Worm (Caenorhabditis elegans) whole organism, L4 larva: ENCODE results near the gene scl-5.

ENCODE experiments used
- D1046.2 ChIP-seq: fragments of 200-800 bp; sonication (Bioruptor generic); IDR thresholded peaks from 2 replicates; pipeline ENCODE4 v1.3.6; 2022; ENCODE audit warnings: missing genetic modification characterization, missing compliant biosample characterization
- F10B5.3 ChIP-seq: sonication (generic microtip); optimal IDR thresholded peaks from 2 replicates; lab custom pipeline; 2016; ENCODE audit warnings: mild to moderate bottlenecking, missing genetic modification characterization, missing compliant biosample characterization
- Y105C5A.15 ChIP-seq: fragments of 200-800 bp; sonication (Bioruptor generic); IDR thresholded peaks from 2 replicates; pipeline ENCODE4 v1.3.6; 2022; ENCODE audit warnings: missing genetic modification characterization, missing compliant biosample characterization
- Y48G9A.11 ChIP-seq: fragments of 200-800 bp; sonication (Bioruptor generic); IDR thresholded peaks from 2 replicates; pipeline ENCODE4 v1.3.6; 2022; ENCODE audit warnings: missing genetic modification reagents, missing genetic modification characterization, missing compliant biosample characterization
- aha-1 ChIP-seq: fragments of 150-350 bp; peaks from one replicate; lab custom pipeline; 2014; ENCODE audit warnings: missing biosample characterization, missing genetic modification characterization
- ceh-20 ChIP-seq: fragments of 200-800 bp; sonication (Bioruptor generic); IDR thresholded peaks from 2 replicates; pipeline ENCODE4 v1.3.6; 2022; ENCODE audit warnings: missing genetic modification reagents, missing genetic modification characterization, missing compliant biosample characterization
- ceh-32 ChIP-seq: sonication (generic microtip); optimal IDR thresholded peaks from 2 replicates; lab custom pipeline; 2016; ENCODE audit warnings: mild to moderate bottlenecking, missing genetic modification characterization, missing compliant biosample characterization; ENCODE audit not compliant: poor library complexity
- ceh-82 ChIP-seq: sonication (generic microtip); optimal IDR thresholded peaks from 2 replicates; lab custom pipeline; 2017; ENCODE audit warnings: missing biosample characterization, missing genetic modification characterization
- ctbp-1 ChIP-seq: fragments of 200-800 bp; sonication (Bioruptor generic); IDR thresholded peaks from 2 replicates; pipeline ENCODE4 v1.3.6; 2022; ENCODE audit warnings: missing genetic modification reagents, missing genetic modification characterization, missing compliant biosample characterization
- daf-8 ChIP-seq: fragments of 200-800 bp; sonication (Bioruptor generic); IDR thresholded peaks from 2 replicates; pipeline ENCODE4 v1.3.6; 2022; ENCODE audit warnings: missing genetic modification characterization, missing compliant biosample characterization
- dmd-9 ChIP-seq: fragments of 200-800 bp; sonication (Bioruptor generic); IDR thresholded peaks from 2 replicates; pipeline ENCODE4 v1.3.6; 2022; ENCODE audit warnings: missing genetic modification reagents, missing genetic modification characterization, missing compliant biosample characterization
- egl-27 ChIP-seq: sonication (generic microtip); optimal IDR thresholded peaks from 3 replicates; lab custom pipeline; 2017; ENCODE audit warnings: missing biosample characterization, missing genetic modification reagents, missing genetic modification characterization
- fkh-10 ChIP-seq: fragments of 150-350 bp; optimal IDR thresholded peaks from 2 replicates; lab custom pipeline; 2014; ENCODE audit warnings: missing biosample characterization, missing genetic modification reagents, missing genetic modification characterization
- hlh-11 ChIP-seq: fragments of 200-800 bp; sonication (Bioruptor generic); optimal IDR thresholded peaks from 2 replicates; lab custom pipeline; 2018; ENCODE audit warnings: mild to moderate bottlenecking, missing genetic modification characterization, missing compliant biosample characterization
- hmg-1.1 ChIP-seq: fragments of 200-800 bp; sonication (Bioruptor generic); IDR thresholded peaks from 2 replicates; pipeline ENCODE4 v1.3.6; 2022; ENCODE audit warnings: missing genetic modification reagents, missing genetic modification characterization, missing compliant biosample characterization
- lin-1 ChIP-seq: fragments of 200-800 bp; sonication (Bioruptor generic); IDR thresholded peaks from 2 replicates; pipeline ENCODE4 v1.3.6; 2022; ENCODE audit warnings: missing genetic modification reagents, missing genetic modification characterization, missing compliant biosample characterization
- lin-13 ChIP-seq: fragments of 150-350 bp; optimal IDR thresholded peaks from 2 replicates; lab custom pipeline; 2014; ENCODE audit warnings: missing biosample characterization, missing genetic modification reagents, missing genetic modification characterization
- lin-15B ChIP-seq: fragments of 150-350 bp; sonication (generic microtip); optimal IDR thresholded peaks from 3 replicates; lab custom pipeline; 2014; ENCODE audit warnings: missing biosample characterization, missing genetic modification characterization
- lsy-2 ChIP-seq, 2 experiments: fragments of 150-350 bp in 1 of 2; sonication (generic microtip) in 1 of 2; optimal IDR thresholded peaks; 2 replicates each; lab custom pipeline; 2014 to 2017; ENCODE audit warnings: missing biosample characterization in 2 of 2, missing genetic modification characterization in 2 of 2
- madf-5 ChIP-seq, 2 experiments: fragments of 200-800 bp; sonication (Bioruptor generic); IDR thresholded peaks; 2 replicates each; pipeline ENCODE4 v1.3.6; 2022; ENCODE audit warnings: missing compliant biosample characterization in 2 of 2, missing genetic modification characterization in 2 of 2
- mdt-29 ChIP-seq: fragments of 200-800 bp; sonication (Bioruptor generic); IDR thresholded peaks from 2 replicates; pipeline ENCODE4 v1.3.6; 2022; ENCODE audit warnings: missing genetic modification reagents, missing genetic modification characterization, missing compliant biosample characterization
- nhr-10 ChIP-seq: fragments of 150-350 bp; optimal IDR thresholded peaks from 2 replicates; lab custom pipeline; 2014; ENCODE audit warnings: missing biosample characterization, missing genetic modification characterization
- nhr-28 ChIP-seq: fragments of 150-350 bp; optimal IDR thresholded peaks from 2 replicates; lab custom pipeline; 2014; ENCODE audit warnings: missing biosample characterization, missing genetic modification characterization
- nhr-41 ChIP-seq: fragments of 200-800 bp; sonication (Bioruptor generic); IDR thresholded peaks from 2 replicates; pipeline ENCODE4 v1.3.6; 2022; ENCODE audit warnings: missing genetic modification reagents, missing genetic modification characterization, missing compliant biosample characterization
- nhr-42 ChIP-seq: fragments of 200-800 bp; sonication (Bioruptor generic); IDR thresholded peaks from 2 replicates; pipeline ENCODE4 v1.3.6; 2022; ENCODE audit warnings: missing genetic modification characterization, missing compliant biosample characterization
- nhr-48 ChIP-seq: sonication (generic microtip); optimal IDR thresholded peaks from 2 replicates; lab custom pipeline; 2016; ENCODE audit warnings: mild to moderate bottlenecking, missing genetic modification characterization, missing compliant biosample characterization
- nhr-6 ChIP-seq: fragments of 150-350 bp; optimal IDR thresholded peaks from 2 replicates; lab custom pipeline; 2014; ENCODE audit warnings: missing biosample characterization, missing genetic modification characterization
- nhr-76 ChIP-seq: fragments of 150-350 bp; optimal IDR thresholded peaks from 2 replicates; lab custom pipeline; 2014; ENCODE audit warnings: missing biosample characterization, missing genetic modification characterization
- nhr-77 ChIP-seq: fragments of 150-350 bp; optimal IDR thresholded peaks from 2 replicates; lab custom pipeline; 2014; ENCODE audit warnings: missing biosample characterization, missing genetic modification characterization
- pqm-1 ChIP-seq: sonication (generic microtip); optimal IDR thresholded peaks from 2 replicates; lab custom pipeline; 2017; ENCODE audit warnings: missing biosample characterization, missing genetic modification characterization
- rbr-2 ChIP-seq: sonication (generic microtip); optimal IDR thresholded peaks from 2 replicates; lab custom pipeline; 2016; ENCODE audit warnings: missing genotype, missing genetic modification characterization, missing compliant biosample characterization
- sdz-12 ChIP-seq: fragments of 200-800 bp; sonication (Bioruptor generic); optimal IDR thresholded peaks from 2 replicates; lab custom pipeline; 2018; ENCODE audit warnings: mild to moderate bottlenecking, missing genetic modification characterization, missing compliant biosample characterization
- set-16 ChIP-seq: fragments of 200-800 bp; sonication (Bioruptor generic); IDR thresholded peaks from 2 replicates; pipeline ENCODE4 v1.3.6; 2022; ENCODE audit warnings: missing genetic modification reagents, missing genetic modification characterization, missing compliant biosample characterization
- tra-1 ChIP-seq: fragments of 200-800 bp; sonication (Bioruptor generic); IDR thresholded peaks from 2 replicates; pipeline ENCODE4 v1.3.6; 2022; ENCODE audit warnings: missing genetic modification reagents, missing genetic modification characterization, missing compliant biosample characterization
- unc-62 ChIP-seq, 3 experiments: fragments of 150-350 bp in 1 of 3; sonication (generic microtip); optimal IDR thresholded peaks in 2 of 3; peaks in 1 of 3; 1 replicate in 1 of 3; 2 replicates in 2 of 3; lab custom pipeline; 2014 to 2017; ENCODE audit warnings: missing biosample characterization in 3 of 3, missing genetic modification characterization in 3 of 3, missing genetic modification reagents in 3 of 3, missing genotype in 1 of 3
- zag-1 ChIP-seq: fragments of 150-350 bp; optimal IDR thresholded peaks from 2 replicates; lab custom pipeline; 2014; ENCODE audit warnings: missing biosample characterization, missing genetic modification characterization
- zfp-2 ChIP-seq: sonication (generic microtip); optimal IDR thresholded peaks from 2 replicates; lab custom pipeline; 2016; ENCODE audit warnings: mild to moderate bottlenecking, missing genetic modification characterization, missing compliant biosample characterization
- zfp-3 ChIP-seq: fragments of 200-800 bp; sonication (Bioruptor generic); conservative IDR thresholded peaks from 2 replicates; pipeline ENCODE4 v1.3.6; 2022; ENCODE audit warnings: missing genetic modification reagents, missing genetic modification characterization, missing compliant biosample characterization
- zip-11 ChIP-seq: fragments of 200-800 bp; sonication (Bioruptor generic); IDR thresholded peaks from 2 replicates; pipeline ENCODE4 v1.3.6; 2022; ENCODE audit warnings: missing genetic modification characterization, missing compliant biosample characterization
- ztf-11 ChIP-seq: fragments of 150-350 bp; optimal IDR thresholded peaks from 2 replicates; lab custom pipeline; 2014; ENCODE audit warnings: missing biosample characterization, missing genetic modification characterization

scl-5 gene

DNA sequence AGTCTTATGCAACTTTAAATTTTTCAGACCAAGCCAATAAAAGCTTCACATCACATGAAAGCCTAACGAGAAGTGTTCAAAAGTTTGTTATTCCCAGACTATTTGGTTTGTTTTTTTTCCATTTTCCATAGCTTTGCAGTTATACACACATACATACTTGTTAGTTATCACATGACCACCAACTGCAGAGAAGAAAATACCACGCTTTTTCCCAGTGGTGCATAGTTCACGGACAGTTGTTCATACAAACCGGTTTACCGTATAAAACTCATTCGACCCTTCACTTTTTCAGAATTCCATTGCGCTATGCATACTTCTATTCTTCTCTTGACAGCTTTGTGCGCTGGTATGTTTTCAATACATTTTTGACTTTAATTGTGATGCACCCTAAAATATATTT, at the start of gene scl-5:
TSS of gene scl-5 (plus strand) at position 301 of the 400 bp plus-strand sequence.
- TF ChIP-seq nhr-28 (tag; lab: Kevin White, UChicago) (no peak), ctbp-1 (GFP tag; lab: Robert Waterston, UW) (no peak), ceh-20 (GFP tag; lab: Robert Waterston, UW) (no peak), lin-13 (GFP tag; lab: Kevin White, UChicago) (no peak), hmg-1.1 (GFP tag; lab: Robert Waterston, UW) (no peak), madf-5 (GFP tag; IDR thresholded peaks at IDR 0.05; lab: Robert Waterston, UW) (no peak), hlh-11 (no peak), nhr-6 (tag; lab: Kevin White, UChicago) (no peak), rbr-2 (tag; lab: Kevin White, UChicago) (no peak), Y105C5A.15 (no peak), Y48G9A.11 (GFP tag; lab: Robert Waterston, UW) (no peak), dmd-9 (GFP tag; lab: Robert Waterston, UW) (no peak), nhr-10 (tag; lab: Kevin White, UChicago) (no peak), D1046.2 (GFP tag; lab: Robert Waterston, UW) (no peak), lin-15B (tag; lab: Kevin White, UChicago) (no peak), sdz-12 (no peak)
- TF ChIP-seq, all 104 proteins: peak for 0

DNA sequence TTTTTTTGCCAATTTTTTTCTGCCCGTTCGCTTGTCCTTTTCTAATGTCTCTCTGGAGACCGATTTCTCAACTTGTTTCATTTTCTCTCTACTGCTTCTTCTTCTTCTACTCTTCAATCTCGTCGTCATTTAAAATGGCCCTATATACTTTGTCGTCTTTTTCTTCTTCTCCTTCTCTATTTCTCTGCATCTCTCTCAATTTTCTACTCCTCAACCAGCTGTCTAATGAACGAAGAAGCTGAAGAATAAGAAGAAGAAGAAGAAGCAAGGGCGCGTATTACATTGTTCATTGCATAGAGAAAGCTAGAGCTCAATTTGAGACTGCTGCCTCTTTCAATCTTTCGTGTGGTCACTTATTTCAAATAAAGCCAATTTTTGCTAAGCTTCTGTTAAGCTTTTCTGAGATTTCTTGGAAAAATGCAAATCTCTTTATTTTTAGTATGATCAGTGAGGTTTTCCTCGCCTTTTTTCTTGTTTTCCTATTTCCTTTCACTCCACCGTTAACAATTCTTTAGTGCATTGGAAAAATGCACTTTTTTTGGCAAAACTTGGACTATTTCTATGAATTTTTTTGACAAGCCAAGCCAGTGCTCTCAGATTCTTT, 47.9 kb upstream of the scl-5 start:
- TF ChIP-seq nhr-42 (GFP tag; lab: Robert Waterston, UW) (no peak), fkh-10 (GFP tag; lab: Kevin White, UChicago) (peak; percentile 36), unc-62 (GFP tag; optimal IDR thresholded peaks at IDR 0.05 in 1 of 2; lab: Kevin White, UChicago) (no peak), unc-62 (tag; optimal IDR thresholded peaks at IDR 0.05; lab: Kevin White, UChicago) (no peak), ceh-32 (tag; lab: Kevin White, UChicago) (no peak), nhr-6 (tag; lab: Kevin White, UChicago) (no peak), zfp-2 (tag; lab: Kevin White, UChicago) (no peak), zfp-3 (GFP tag; lab: Robert Waterston, UW) (no peak), ztf-11 (tag; lab: Kevin White, UChicago) (no peak), zag-1 (no peak), rbr-2 (tag; lab: Kevin White, UChicago) (no peak), lsy-2 (tag; optimal IDR thresholded peaks at IDR 0.05; lab: Kevin White, UChicago) (peak in 1 of 2 experiments; percentile 12), daf-8 (no peak), nhr-76 (tag; lab: Kevin White, UChicago) (no peak), Y48G9A.11 (GFP tag; lab: Robert Waterston, UW) (no peak), tra-1 (GFP tag; lab: Robert Waterston, UW) (no peak), nhr-41 (no peak), ceh-82 (tag; lab: Kevin White, UChicago) (no peak), zip-11 (GFP tag; lab: Robert Waterston, UW) (no peak), F10B5.3 (no peak), set-16 (GFP tag; lab: Robert Waterston, UW) (no peak), nhr-77 (no peak), aha-1 (peak; percentile 45), lin-1 (GFP tag; lab: Robert Waterston, UW) (no peak), nhr-48 (tag; lab: Kevin White, UChicago) (no peak), egl-27 (tag; lab: Kevin White, UChicago) (no peak), mdt-29 (no peak), pqm-1 (tag; lab: Kevin White, UChicago) (no peak), hmg-1.1 (GFP tag; lab: Robert Waterston, UW) (peak; percentile 57; the same call in 1 of the 2 replicates)
